Worm (Caenorhabditis elegans) whole organism, L1 larva: Measurements from ENCODE around the gene C27A2.12.

Experiments used
- C16A3.4 ChIP-seq: fragments of 150-350 bp; optimal IDR thresholded peaks from 2 replicates; lab custom pipeline; 2014; ENCODE audit warnings: missing biosample characterization, missing genetic modification characterization
- C34B4.2 ChIP-seq: sonication (generic microtip); optimal IDR thresholded peaks from 2 replicates; lab custom pipeline; 2017; ENCODE audit warnings: mild to moderate bottlenecking, missing genetic modification characterization, missing compliant biosample characterization
- F16B12.6 ChIP-seq: fragments of 150-350 bp; optimal IDR thresholded peaks from 2 replicates; lab custom pipeline; 2014; ENCODE audit warnings: missing biosample characterization, missing genetic modification characterization
- aly-2 ChIP-seq: fragments of 150-350 bp; optimal IDR thresholded peaks from 2 replicates; lab custom pipeline; 2014; ENCODE audit warnings: missing biosample characterization, missing genetic modification characterization
- ama-1 ChIP-seq: fragments of 150-350 bp; optimal IDR thresholded peaks from 2 replicates; lab custom pipeline; 2014
- blmp-1 ChIP-seq: fragments of 150-350 bp; optimal IDR thresholded peaks from 2 replicates; lab custom pipeline; 2014; ENCODE audit warnings: missing biosample characterization, missing genetic modification characterization
- ceh-82 ChIP-seq, 3 experiments: fragments of 150-350 bp in 1 of 3; sonication (generic microtip) in 2 of 3; optimal IDR thresholded peaks; 2 replicates each; lab custom pipeline; 2014 to 2017; ENCODE audit warnings: missing biosample characterization in 3 of 3, missing genetic modification characterization in 3 of 3
- ceh-90 ChIP-seq: sonication (generic microtip); optimal IDR thresholded peaks from 2 replicates; lab custom pipeline; 2016; ENCODE audit warnings: missing genetic modification characterization, missing compliant biosample characterization
- ces-1 ChIP-seq: fragments of 150-350 bp; optimal IDR thresholded peaks from 2 replicates; lab custom pipeline; 2014; ENCODE audit warnings: missing biosample characterization, missing genetic modification reagents, missing genetic modification characterization
- dpl-1 ChIP-seq, 3 experiments: fragments of 150-350 bp in 2 of 3; sonication (generic microtip) in 1 of 3; optimal IDR thresholded peaks; 2 replicates each; lab custom pipeline; 2014 to 2017; ENCODE audit warnings: missing biosample characterization in 3 of 3, missing genetic modification characterization in 3 of 3, missing genetic modification reagents in 3 of 3
- efl-1 ChIP-seq, 4 experiments: fragments of 150-350 bp; optimal IDR thresholded peaks in 3 of 4; peaks in 1 of 4; 1 replicate in 1 of 4; 2 replicates in 3 of 4; lab custom pipeline; 2014; ENCODE audit warnings: missing biosample characterization in 2 of 4, missing genetic modification characterization in 2 of 4, missing genetic modification reagents in 2 of 4
- elt-2 ChIP-seq: sonication (generic microtip); optimal IDR thresholded peaks from 2 replicates; lab custom pipeline; 2016; ENCODE audit warnings: missing genetic modification characterization, mild to moderate bottlenecking, inconsistent platforms, missing compliant biosample characterization, missing genetic modification reagents
- elt-3 ChIP-seq, 6 experiments: fragments of 150-350 bp in 1 of 6; sonication (generic microtip); optimal IDR thresholded peaks; 2 replicates each; lab custom pipeline; 2017 to 2018; ENCODE audit warnings: missing biosample characterization in 6 of 6, missing genetic modification characterization in 6 of 6, inconsistent platforms in 1 of 6
- fkh-8 ChIP-seq: sonication (generic microtip); optimal IDR thresholded peaks from 2 replicates; lab custom pipeline; 2016; ENCODE audit warnings: mild to moderate bottlenecking, missing genetic modification characterization, missing compliant biosample characterization
- grh-1 ChIP-seq: fragments of 200-800 bp; sonication (Bioruptor generic); IDR thresholded peaks from 2 replicates; pipeline ENCODE4 v1.3.6; 2022; ENCODE audit warnings: missing genetic modification reagents, missing genetic modification characterization, missing compliant biosample characterization
- hlh-17 ChIP-seq: fragments of 200-800 bp; sonication (Bioruptor generic); optimal IDR thresholded peaks from 2 replicates; lab custom pipeline; 2018; ENCODE audit warnings: missing genetic modification characterization, mild to moderate bottlenecking, missing compliant biosample characterization, moderate library complexity, borderline replicate concordance
- lin-13 ChIP-seq: fragments of 150-350 bp; optimal IDR thresholded peaks from 2 replicates; lab custom pipeline; 2014; ENCODE audit warnings: missing biosample characterization, missing genetic modification reagents, missing genetic modification characterization
- lin-14 ChIP-seq: fragments of 200-800 bp; sonication (Bioruptor generic); optimal IDR thresholded peaks from 2 replicates; lab custom pipeline; 2018; ENCODE audit warnings: mild to moderate bottlenecking, missing genetic modification characterization, moderate library complexity, missing compliant biosample characterization
- lin-15B ChIP-seq: fragments of 150-350 bp; sonication (generic microtip); optimal IDR thresholded peaks from 3 replicates; lab custom pipeline; 2014; ENCODE audit warnings: missing biosample characterization, missing genetic modification characterization
- lin-35 ChIP-seq, 2 experiments: fragments of 150-350 bp; optimal IDR thresholded peaks; 2 replicates each; lab custom pipeline; 2014; ENCODE audit warnings: missing biosample characterization in 2 of 2, missing genetic modification characterization in 2 of 2, missing genetic modification reagents in 2 of 2
- lir-3 ChIP-seq: sonication (generic microtip); optimal IDR thresholded peaks from 2 replicates; lab custom pipeline; 2016; ENCODE audit warnings: mild to moderate bottlenecking, missing genetic modification characterization, moderate library complexity, missing compliant biosample characterization; ENCODE audit not compliant: poor library complexity
- lsy-2 ChIP-seq, 2 experiments: fragments of 150-350 bp; optimal IDR thresholded peaks; 2 replicates each; lab custom pipeline; 2014; ENCODE audit warnings: missing biosample characterization in 2 of 2, missing genetic modification characterization in 2 of 2
- mab-9 ChIP-seq: fragments of 200-800 bp; sonication (Bioruptor generic); IDR thresholded peaks from 2 replicates; pipeline ENCODE4 v1.3.6; 2022; ENCODE audit warnings: missing genetic modification reagents, missing genetic modification characterization, missing compliant biosample characterization
- mdl-1 ChIP-seq, 2 experiments: fragments of 150-350 bp; optimal IDR thresholded peaks; 2 replicates each; lab custom pipeline; 2014 to 2017; ENCODE audit warnings: missing biosample characterization in 2 of 2, missing genetic modification characterization in 2 of 2, inconsistent platforms in 1 of 2
- mep-1 ChIP-seq: fragments of 150-350 bp; optimal IDR thresholded peaks from 2 replicates; lab custom pipeline; 2014; ENCODE audit warnings: missing biosample characterization, missing genetic modification characterization
- nhr-19 ChIP-seq: fragments of 200-800 bp; sonication (Bioruptor generic); conservative IDR thresholded peaks from 2 replicates; pipeline ENCODE4 v1.3.6; 2022; ENCODE audit warnings: missing genetic modification characterization, missing compliant biosample characterization
- nhr-20 ChIP-seq: sonication (generic microtip); optimal IDR thresholded peaks from 2 replicates; lab custom pipeline; 2016; ENCODE audit warnings: mild to moderate bottlenecking, missing genetic modification characterization, missing compliant biosample characterization
- nhr-237 ChIP-seq: fragments of 150-350 bp; optimal IDR thresholded peaks from 2 replicates; lab custom pipeline; 2014; ENCODE audit warnings: missing biosample characterization, missing genetic modification characterization
- nhr-47 ChIP-seq: sonication (generic microtip); optimal IDR thresholded peaks from 2 replicates; lab custom pipeline; 2016; ENCODE audit warnings: mild to moderate bottlenecking, missing genetic modification characterization, moderate library complexity, missing compliant biosample characterization
- nhr-71 ChIP-seq: sonication (generic microtip); optimal IDR thresholded peaks from 2 replicates; lab custom pipeline; 2016; ENCODE audit warnings: mild to moderate bottlenecking, missing genetic modification characterization, moderate library complexity, missing compliant biosample characterization
- nhr-76 ChIP-seq: sonication (generic microtip); optimal IDR thresholded peaks from 2 replicates; lab custom pipeline; 2017; ENCODE audit warnings: missing biosample characterization, missing genetic modification characterization
- nhr-77 ChIP-seq: fragments of 150-350 bp; optimal IDR thresholded peaks from 2 replicates; lab custom pipeline; 2014; ENCODE audit warnings: missing biosample characterization, missing genetic modification characterization
- nhr-85 ChIP-seq: sonication (generic microtip); peaks from one replicate; lab custom pipeline; 2016; ENCODE audit warnings: missing genetic modification characterization, inconsistent platforms, missing compliant biosample characterization
- nhr-90 ChIP-seq: sonication (generic microtip); optimal IDR thresholded peaks from 2 replicates; lab custom pipeline; 2016; ENCODE audit warnings: mild to moderate bottlenecking, missing genetic modification characterization, missing compliant biosample characterization; ENCODE audit not compliant: poor library complexity
- pag-3 ChIP-seq: sonication (generic microtip); optimal IDR thresholded peaks from 2 replicates; lab custom pipeline; 2017; ENCODE audit warnings: missing genetic modification characterization, mild to moderate bottlenecking, missing compliant biosample characterization, antibody characterized with exemption, borderline replicate concordance; ENCODE audit not compliant: insufficient read depth
- pax-3 ChIP-seq: fragments of 200-800 bp; sonication (Bioruptor generic); optimal IDR thresholded peaks from 2 replicates; lab custom pipeline; 2018; ENCODE audit warnings: mild to moderate bottlenecking, missing genetic modification characterization, moderate library complexity, missing compliant biosample characterization
- pqm-1 ChIP-seq: sonication (generic microtip); optimal IDR thresholded peaks from 3 replicates; lab custom pipeline; 2017; ENCODE audit warnings: missing biosample characterization, missing genetic modification characterization
- rnt-1 ChIP-seq: sonication (generic microtip); optimal IDR thresholded peaks from 2 replicates; lab custom pipeline; 2016; ENCODE audit warnings: mild to moderate bottlenecking, missing genetic modification characterization, moderate library complexity, missing compliant biosample characterization
- skn-1 ChIP-seq: fragments of 150-350 bp; optimal IDR thresholded peaks from 2 replicates; lab custom pipeline; 2014; ENCODE audit warnings: missing biosample characterization, missing genetic modification characterization
- snu-23 ChIP-seq: sonication (generic microtip); optimal IDR thresholded peaks from 2 replicates; lab custom pipeline; 2016; ENCODE audit warnings: missing genetic modification characterization, missing compliant biosample characterization
- sox-4 ChIP-seq: sonication (generic microtip); optimal IDR thresholded peaks from 2 replicates; lab custom pipeline; 2016; ENCODE audit warnings: missing genetic modification characterization, missing compliant biosample characterization
- swsn-7 ChIP-seq: sonication (generic microtip); optimal IDR thresholded peaks from 2 replicates; lab custom pipeline; 2016; ENCODE audit warnings: missing genetic modification characterization, missing compliant biosample characterization
- tbx-2 ChIP-seq: sonication (generic microtip); optimal IDR thresholded peaks from 2 replicates; lab custom pipeline; 2016; ENCODE audit warnings: missing genetic modification characterization, missing compliant biosample characterization
- unc-130 ChIP-seq: fragments of 150-350 bp; optimal IDR thresholded peaks from 2 replicates; lab custom pipeline; 2017; ENCODE audit warnings: missing biosample characterization, missing genetic modification characterization, inconsistent platforms
- unc-86 ChIP-seq: sonication (generic microtip); optimal IDR thresholded peaks from 2 replicates; lab custom pipeline; 2016; ENCODE audit warnings: missing genetic modification characterization, missing compliant biosample characterization
- xbp-1 ChIP-seq: sonication (generic microtip); optimal IDR thresholded peaks from 2 replicates; lab custom pipeline; 2016; ENCODE audit warnings: missing genetic modification characterization, missing compliant biosample characterization
- zag-1 ChIP-seq: fragments of 150-350 bp; optimal IDR thresholded peaks from 2 replicates; lab custom pipeline; 2014; ENCODE audit warnings: missing biosample characterization, missing genetic modification characterization
- ztf-11 ChIP-seq, 2 experiments: sonication (generic microtip); optimal IDR thresholded peaks; 2 replicates each; lab custom pipeline; 2016 to 2017; ENCODE audit warnings: missing genetic modification characterization in 2 of 2, missing biosample characterization in 1 of 2, missing compliant biosample characterization in 1 of 2
- ztf-4 ChIP-seq: fragments of 150-350 bp; optimal IDR thresholded peaks from 2 replicates; lab custom pipeline; 2014; ENCODE audit warnings: missing biosample characterization, missing genetic modification characterization

C27A2.12 gene

DNA sequence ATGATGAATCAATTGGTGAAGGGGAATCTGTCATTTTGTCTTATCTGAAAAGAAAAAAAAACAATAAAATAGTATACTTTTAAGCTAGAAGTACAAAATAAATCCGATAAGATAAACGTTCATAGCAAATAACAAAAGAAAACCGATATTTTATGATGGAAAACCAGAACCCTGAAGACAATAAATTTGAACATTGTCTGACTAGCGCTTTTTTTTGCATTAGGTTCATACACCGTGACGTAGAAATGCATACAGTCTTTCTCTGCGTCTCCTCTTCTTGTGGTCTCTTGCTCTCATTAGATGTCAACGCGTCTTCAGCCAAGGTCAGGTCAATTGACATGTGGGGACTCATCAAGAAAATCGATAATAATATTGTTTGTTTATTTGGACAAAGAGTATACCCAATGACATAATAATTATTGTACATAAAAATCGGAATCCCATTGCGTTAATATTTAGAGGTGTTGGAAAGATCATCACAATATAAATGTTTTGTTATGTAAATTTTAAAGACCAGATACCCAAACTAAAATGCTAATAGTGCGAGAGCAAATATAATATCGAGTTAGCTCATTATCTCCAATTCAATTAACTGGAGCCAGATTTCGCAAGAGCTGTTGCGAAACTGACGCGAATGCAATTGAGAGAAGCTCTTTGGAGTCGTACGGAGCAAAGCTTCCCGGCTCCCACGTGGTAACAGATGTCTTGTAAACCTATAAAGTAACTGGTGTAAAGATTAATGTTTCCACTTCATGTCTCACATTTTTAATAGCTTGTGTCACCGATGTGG is 23.4 kb upstream of the C27A2.12 start, which contains the start of gene dsh-2:
Gene dsh-2, minus strand, starts transcription at position 51 of the 790 bp plus-strand sequence.
- TF ChIP-seq nhr-237 (tag; lab: Kevin White, UChicago): no peak
- no peak for TF ChIP-seq sox-4 (tag; lab: Kevin White, UChicago)
- TF ChIP-seq elt-3 (tag; optimal IDR thresholded peaks at IDR 0.05; lab: Kevin White, UChicago): peak in 3 of 6 experiments; percentile 36 to 51 (median 41)
- peak; percentile 72 to 76 for TF ChIP-seq lsy-2 (tag; optimal IDR thresholded peaks at IDR 0.05; lab: Kevin White, UChicago)
- TF ChIP-seq blmp-1 (tag; lab: Kevin White, UChicago): peak; percentile 69
- peak; percentile 35; the same call in 1 of the 2 replicates for TF ChIP-seq grh-1 (GFP tag; lab: Robert Waterston, UW)
- peak; percentile 52 for TF ChIP-seq C16A3.4 (tag; lab: Kevin White, UChicago)
- TF ChIP-seq nhr-85: peak; percentile 91
- TF ChIP-seq swsn-7 (tag; lab: Kevin White, UChicago): peak; percentile 40
- TF ChIP-seq ztf-11 (tag; optimal IDR thresholded peaks at IDR 0.05; lab: Kevin White, UChicago): peak in 1 of 2 experiments; percentile 10
- peak; percentile 62 for TF ChIP-seq nhr-71 (tag; lab: Kevin White, UChicago)
- no peak for TF ChIP-seq nhr-76 (tag; lab: Kevin White, UChicago)
- peak; percentile 13 for TF ChIP-seq lin-15B
- TF ChIP-seq ceh-90 (tag; lab: Kevin White, UChicago): peak; percentile 10
- peak in 1 of 2 experiments; percentile 62 for TF ChIP-seq mdl-1 (tag; optimal IDR thresholded peaks at IDR 0.05; lab: Kevin White, UChicago)
- no peak for TF ChIP-seq ama-1
- peak; percentile 17 for TF ChIP-seq lir-3 (tag; lab: Kevin White, UChicago)
- peak; percentile 9 for TF ChIP-seq skn-1 (tag; lab: Kevin White, UChicago)
- TF ChIP-seq C34B4.2 (tag; lab: Kevin White, UChicago): no peak
- peak; percentile 32 for TF ChIP-seq nhr-77
- TF ChIP-seq ceh-82 (tag; optimal IDR thresholded peaks at IDR 0.05; lab: Kevin White, UChicago): peak in 1 of 3 experiments; percentile 15
- no peak for TF ChIP-seq unc-86 (tag; lab: Kevin White, UChicago)
- peak; percentile 45 for TF ChIP-seq rnt-1 (tag; lab: Kevin White, UChicago)
- peak; percentile 84 for TF ChIP-seq elt-2
- TF ChIP-seq lin-35 (GFP tag; optimal IDR thresholded peaks at IDR 0.05; lab: Kevin White, UChicago): peak; percentile 68 to 92
- TF ChIP-seq pax-3 (tag; lab: Kevin White, UChicago): no peak
- no peak for TF ChIP-seq pag-3 (tag; lab: Kevin White, UChicago)
- peak; percentile 32 for TF ChIP-seq aly-2 (tag; lab: Kevin White, UChicago)
- TF ChIP-seq lin-14 (GFP tag; lab: Kevin White, UChicago): peak; percentile 64
- TF ChIP-seq nhr-20 (tag; lab: Kevin White, UChicago): peak; percentile 70
- TF ChIP-seq nhr-47 (tag; lab: Kevin White, UChicago): peak; percentile 48
- TF ChIP-seq hlh-17: no peak
- peak; percentile 42 for TF ChIP-seq xbp-1
- TF ChIP-seq F16B12.6 (tag; lab: Kevin White, UChicago): peak; percentile 83
- peak; percentile 21 for TF ChIP-seq ztf-4 (tag; lab: Kevin White, UChicago)
- no peak for TF ChIP-seq zag-1 (tag; lab: Kevin White, UChicago)
- peak; percentile 91 for TF ChIP-seq mep-1
- TF ChIP-seq dpl-1 (GFP tag; optimal IDR thresholded peaks at IDR 0.05; lab: Kevin White, UChicago): peak; percentile 69 to 83 (median 81)
- peak; percentile 30 for TF ChIP-seq nhr-19 (GFP tag; lab: Robert Waterston, UW)
- peak; percentile 46 for TF ChIP-seq unc-130 (tag; lab: Kevin White, UChicago)
- TF ChIP-seq ces-1 (GFP tag; lab: Kevin White, UChicago): no peak
- peak; percentile 74 for TF ChIP-seq snu-23 (GFP tag; lab: Kevin White, UChicago)
- TF ChIP-seq fkh-8 (tag; lab: Kevin White, UChicago): no peak
- TF ChIP-seq nhr-90 (tag; lab: Kevin White, UChicago): peak; percentile 63
- peak; percentile 43 for TF ChIP-seq tbx-2 (tag; lab: Kevin White, UChicago)
- TF ChIP-seq efl-1 (optimal IDR thresholded peaks at IDR 0.05; lab: Kevin White, UChicago): peak; percentile 72 to 82
- peak; percentile 82 to 98 for TF ChIP-seq efl-1 (GFP tag; optimal IDR thresholded peaks at IDR 0.05 in 1 of 2; lab: Kevin White, UChicago)
- no peak for TF ChIP-seq mab-9 (GFP tag; lab: Robert Waterston, UW)
- peak; percentile 32 for TF ChIP-seq lin-13 (GFP tag; lab: Kevin White, UChicago)
- TF ChIP-seq pqm-1 (tag; lab: Kevin White, UChicago): no peak
- TF ChIP-seq, all 84 proteins: peak for 35
